Fruit fly (Drosophila melanogaster): Measurements from ENCODE around the gene CG13692.

CG13692 gene

dm6 chr2L:414593-415399 is 6.8 kb upstream of the CG13692 start, which contains the start of the genes AP-2alpha and ebi (continued):
- no peak for TF ChIP-seq ato (GFP tag; IDR thresholded peaks at IDR 0.05; ENCODE audit: partially characterized antibody)
- peak; percentile 14 for TF ChIP-seq ac (GFP tag; optimal IDR thresholded peaks at IDR 0.05)
- TF ChIP-seq grau (tag; optimal IDR thresholded peaks at IDR 0.05), result peak; percentile 87
- TF ChIP-seq chif (GFP tag; optimal IDR thresholded peaks at IDR 0.05), result peak; percentile 92 to 96
- peak; percentile 74 for TF ChIP-seq CG3281 (GFP tag; optimal IDR thresholded peaks at IDR 0.05)
- no peak for TF ChIP-seq nerfin-2 (GFP tag; IDR thresholded peaks at IDR 0.05; ENCODE audit: partially characterized antibody)
- TF ChIP-seq sisA (GFP tag; IDR thresholded peaks at IDR 0.05), result peak; percentile 93
- TF ChIP-seq CG3995 (GFP tag; optimal IDR thresholded peaks at IDR 0.05), result peak; percentile 68
- TF ChIP-seq C15 (GFP tag; IDR thresholded peaks at IDR 0.05), result peak; percentile 62; the same call in 1 of the 3 replicates
- no peak for TF ChIP-seq Dfd (GFP tag; optimal IDR thresholded peaks at IDR 0.05)
- TF ChIP-seq tx (GFP tag; optimal IDR thresholded peaks at IDR 0.05), result peak; percentile 92
- peak; percentile 81 for TF ChIP-seq Six4 (GFP tag; optimal IDR thresholded peaks at IDR 0.05)
- TF ChIP-seq NC2α (GFP tag; optimal IDR thresholded peaks at IDR 0.05), result peak; percentile 84
- TF ChIP-seq Bgb (GFP tag; IDR thresholded peaks at IDR 0.05; ENCODE audit: partially characterized antibody), result no peak
- peak; percentile 13 for TF ChIP-seq CG17912 (GFP tag; optimal IDR thresholded peaks at IDR 0.05)
- TF ChIP-seq otp (GFP tag; IDR thresholded peaks at IDR 0.05), result peak; percentile 78
- TF ChIP-seq CG12219 (GFP tag; optimal IDR thresholded peaks at IDR 0.05), result peak; percentile 60
- peak; percentile 67 for TF ChIP-seq CG34376 (GFP tag; optimal IDR thresholded peaks at IDR 0.05)
- no peak for TF ChIP-seq dati (GFP tag; IDR thresholded peaks at IDR 0.05)
- TF ChIP-seq prd (optimal IDR thresholded peaks at IDR 0.05), result no peak
- peak; percentile 95 for TF ChIP-seq prd (GFP tag; IDR thresholded peaks at IDR 0.05)
- no peak for TF ChIP-seq hbn (GFP tag; IDR thresholded peaks at IDR 0.05; ENCODE audit: partially characterized antibody)
- TF ChIP-seq pum (GFP tag; optimal IDR thresholded peaks at IDR 0.05), result peak; percentile 96
- TF ChIP-seq Fer2 (tag; optimal IDR thresholded peaks at IDR 0.05), result peak; percentile 67
- TF ChIP-seq unc-4 (GFP tag; IDR thresholded peaks at IDR 0.05; ENCODE audit: partially characterized antibody), result no peak
- TF ChIP-seq Xrp1 (GFP tag; IDR thresholded peaks at IDR 0.05), result peak; percentile 84
- peak; percentile 49; the same call in 1 of the 2 replicates for TF ChIP-seq Doc2 (GFP tag; IDR thresholded peaks at IDR 0.05)
- peak; percentile 86 for TF ChIP-seq CG4820 (GFP tag; optimal IDR thresholded peaks at IDR 0.05)
- peak; percentile 94 for TF ChIP-seq CG13624 (GFP tag; optimal IDR thresholded peaks at IDR 0.05)
- TF ChIP-seq ara (GFP tag; IDR thresholded peaks at IDR 0.05), result peak; percentile 80
- TF ChIP-seq Mrtf (GFP tag; IDR thresholded peaks at IDR 0.05), result peak; percentile 84
- no peak for TF ChIP-seq Tbp (GFP tag; optimal IDR thresholded peaks at IDR 0.05)
- TF ChIP-seq BEAF-32 (GFP tag; optimal IDR thresholded peaks at IDR 0.05), result peak; percentile 59
- TF ChIP-seq CG17328 (GFP tag; IDR thresholded peaks at IDR 0.05), result peak; percentile 81
- peak; percentile 93 for TF ChIP-seq CG12391 (tag; optimal IDR thresholded peaks at IDR 0.05)
- TF ChIP-seq CG13775 (GFP tag; optimal IDR thresholded peaks at IDR 0.05), result peak; percentile 92
- TF ChIP-seq dan (GFP tag; IDR thresholded peaks at IDR 0.05), result peak; percentile 82
- TF ChIP-seq abd-A (tag; optimal IDR thresholded peaks at IDR 0.05), result no peak
- TF ChIP-seq ab (GFP tag; optimal IDR thresholded peaks at IDR 0.05), result peak; percentile 79
- TF ChIP-seq MTF-1 (GFP tag; optimal IDR thresholded peaks at IDR 0.05; ENCODE audit: borderline replicate concordance), result peak; percentile 58
- peak; percentile 86 for TF ChIP-seq CG17829 (tag; optimal IDR thresholded peaks at IDR 0.05)
- TF ChIP-seq stc (GFP tag; IDR thresholded peaks at IDR 0.05), result 0 out of 2 replicates have a peak, but pooled peaks have one; percentile 45
- peak; percentile 92 for TF ChIP-seq CG9797 (GFP tag; optimal IDR thresholded peaks at IDR 0.05)
- no peak for TF ChIP-seq CG6254 (GFP tag; optimal IDR thresholded peaks at IDR 0.05)
- peak; percentile 91 for TF ChIP-seq Abd-B (GFP tag; optimal IDR thresholded peaks at IDR 0.05)
- peak; percentile 92 for TF ChIP-seq gem (tag; optimal IDR thresholded peaks at IDR 0.05)
- TF ChIP-seq fd96Cb (tag; optimal IDR thresholded peaks at IDR 0.05), result peak; percentile 78
- peak; percentile 93 for TF ChIP-seq her (GFP tag; optimal IDR thresholded peaks at IDR 0.05)
- peak; percentile 87 for TF ChIP-seq danr (GFP tag; IDR thresholded peaks at IDR 0.05)

Measured in whole organism, embryonic.